Fruit fly (Drosophila melanogaster) whole organism, pupa: ENCODE measurements around the gene Alp11.

Experiments used
- CG14655 ChIP-seq: fragments of 200-800 bp; sonication (Bioruptor generic); optimal IDR thresholded peaks from 3 replicates; lab custom pipeline; 2017; ENCODE audit warnings: mild to moderate bottlenecking, missing biosample characterization, missing genetic modification reagents, missing genetic modification characterization
- CG17806 ChIP-seq: fragments of 200-800 bp; sonication (Bioruptor generic); optimal IDR thresholded peaks from 2 replicates; lab custom pipeline; 2018; ENCODE audit warnings: missing biosample characterization, mild to moderate bottlenecking, missing genetic modification characterization, moderate library complexity
- CG32121 ChIP-seq: fragments of 200-800 bp; sonication (Bioruptor generic); IDR thresholded peaks from 2 replicates; pipeline ENCODE4 v1.3.6; 2022; ENCODE audit warnings: missing biosample characterization, missing genetic modification characterization
- CG4496 ChIP-seq: fragments of 200-800 bp; sonication (Bioruptor generic); IDR thresholded peaks from 3 replicates; pipeline ENCODE4 v1.3.6; 2022; ENCODE audit warnings: missing biosample characterization, missing genetic modification characterization
- Ets98B ChIP-seq: fragments of 200-800 bp; sonication (Bioruptor generic); IDR thresholded peaks from 2 replicates; pipeline ENCODE4 v1.3.6; 2022; ENCODE audit warnings: missing biosample characterization, missing genetic modification characterization
- Pif1B ChIP-seq: fragments of 200-800 bp; sonication (Bioruptor generic); optimal IDR thresholded peaks from 3 replicates; lab custom pipeline; 2016; ENCODE audit warnings: missing biosample characterization, missing genetic modification characterization
- fd96Ca ChIP-seq: fragments of 200-800 bp; sonication (Bioruptor generic); IDR thresholded peaks from 3 replicates; pipeline ENCODE4 v1.3.6; 2022; ENCODE audit warnings: missing biosample characterization, missing genetic modification characterization
- gl ChIP-seq: fragments of 200-800 bp; sonication (Bioruptor generic); optimal IDR thresholded peaks from 2 replicates; lab custom pipeline; 2018; ENCODE audit warnings: missing biosample characterization, mild to moderate bottlenecking, missing genetic modification characterization

Alp11 gene

DNA sequence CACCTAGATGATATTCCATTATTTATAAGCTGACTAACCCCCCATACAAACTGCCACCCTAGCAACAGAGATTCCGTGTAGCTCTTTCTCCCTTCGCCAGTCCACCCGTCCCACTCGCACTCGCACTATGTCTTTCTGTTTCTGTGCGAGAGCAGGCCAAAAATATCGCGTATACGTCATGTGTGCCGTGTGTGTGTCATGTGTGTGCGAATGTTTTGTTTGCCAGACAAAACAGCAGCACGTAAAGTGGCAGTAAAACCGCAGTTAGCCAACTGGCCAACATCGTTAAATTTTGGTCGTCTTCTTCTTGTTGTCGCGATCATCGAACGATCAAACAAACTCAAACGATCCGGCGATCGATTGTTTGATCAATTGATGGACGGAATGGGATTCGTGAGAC lies 43.9 kb downstream of the Alp11 start:
- TF ChIP-seq Ets98B (no peak), gl (tag; lab: Kevin White, UChicago) (no peak), CG4496 (GFP tag; lab: Robert Waterston, UW) (0 out of 3 replicates have a peak, but pooled peaks have one; percentile 14)

- TF ChIP-seq CG14655 (GFP tag; lab: Kevin White, UChicago) (peak; percentile 1), CG17806 (no peak)
These were observed 45.1 kb downstream of the Alp11 start for dm6 chrX:15632669-15633068.

- TF ChIP-seq Ets98B (peak; percentile 48; the same call in 1 of the 2 replicates), fd96Ca (peak; percentile 41; the same call in 1 of the 3 replicates), CG14655 (GFP tag; lab: Kevin White, UChicago) (no peak), Pif1B (no peak), CG32121 (peak; percentile 41; the same call in 1 of the 2 replicates)
These were observed 45.8 kb downstream of the Alp11 start, which contains the start of gene sog for dm6 chrX:15633313-15633727. sog (minus strand) TSS chrX:15633434.
